Fruit fly (Drosophila melanogaster) whole organism, embryonic: Measurements from ENCODE around the gene CG16790.
A peak's percentile ranks its signal among the peaks of the same experiment; 100 is the strongest.

Source experiments
- Antp ChIP-seq: fragments of 200-800 bp; sonication (Bioruptor generic); optimal IDR thresholded peaks from 3 replicates; lab custom pipeline; 2016; ENCODE audit warnings: missing biosample characterization, missing genetic modification characterization
- Atf3 ChIP-seq: fragments of 200-800 bp; sonication (Bioruptor generic); optimal IDR thresholded peaks from 3 replicates; lab custom pipeline; 2016; ENCODE audit warnings: missing biosample characterization, missing genetic modification characterization
- C15 ChIP-seq: fragments of 200-800 bp; sonication (Bioruptor generic); IDR thresholded peaks from 3 replicates; pipeline ENCODE4 v1.3.6; 2022; ENCODE audit warnings: missing biosample characterization, missing genetic modification characterization
- CG11247 ChIP-seq: fragments of 200-800 bp; sonication (Bioruptor generic); IDR thresholded peaks from 2 replicates; pipeline ENCODE4 v1.3.6; 2022; ENCODE audit warnings: missing biosample characterization, missing genetic modification characterization
- CG11723 ChIP-seq: fragments of 200-800 bp; sonication (Bioruptor generic); optimal IDR thresholded peaks from 2 replicates; lab custom pipeline; 2017; ENCODE audit warnings: missing biosample characterization, mild to moderate bottlenecking, missing genetic modification characterization
- CG12219 ChIP-seq: fragments of 200-800 bp; sonication (Bioruptor generic); optimal IDR thresholded peaks from 3 replicates; lab custom pipeline; 2018; ENCODE audit warnings: missing biosample characterization, mild to moderate bottlenecking, missing genetic modification characterization
- CG13296 ChIP-seq: fragments of 200-800 bp; sonication (Bioruptor generic); optimal IDR thresholded peaks from 3 replicates; lab custom pipeline; 2018; ENCODE audit warnings: missing biosample characterization, mild to moderate bottlenecking, missing genetic modification characterization
- CG13424 ChIP-seq: fragments of 200-800 bp; sonication (Bioruptor generic); optimal IDR thresholded peaks from 2 replicates; lab custom pipeline; 2019; ENCODE audit warnings: missing biosample characterization, mild to moderate bottlenecking, missing genetic modification characterization, moderate library complexity
- CG15011 ChIP-seq: fragments of 200-800 bp; sonication (Bioruptor generic); optimal IDR thresholded peaks from 3 replicates; lab custom pipeline; 2018; ENCODE audit warnings: missing biosample characterization, mild to moderate bottlenecking, missing genetic modification characterization
- CG15269 ChIP-seq: fragments of 200-800 bp; sonication (Bioruptor generic); optimal IDR thresholded peaks from 2 replicates; lab custom pipeline; 2018; ENCODE audit warnings: missing biosample characterization, mild to moderate bottlenecking, missing genetic modification characterization, moderate library complexity
- CG16863 ChIP-seq: fragments of 200-800 bp; sonication (Bioruptor generic); optimal IDR thresholded peaks from 3 replicates; lab custom pipeline; 2016; ENCODE audit warnings: missing biosample characterization, missing genetic modification characterization
- CG2199 ChIP-seq: fragments of 200-800 bp; sonication (Bioruptor generic); IDR thresholded peaks from 3 replicates; pipeline ENCODE4 v1.3.6; 2022; ENCODE audit warnings: missing biosample characterization, missing genetic modification characterization
- CG31365 ChIP-seq: fragments of 200-800 bp; sonication (Bioruptor generic); optimal IDR thresholded peaks from 2 replicates; lab custom pipeline; 2018; ENCODE audit warnings: missing biosample characterization, mild to moderate bottlenecking, missing genetic modification characterization
- CG33213 ChIP-seq: fragments of 200-800 bp; sonication (Bioruptor generic); optimal IDR thresholded peaks from 3 replicates; lab custom pipeline; 2016; ENCODE audit warnings: missing biosample characterization, missing genetic modification characterization
- CG34224 ChIP-seq: fragments of 200-800 bp; sonication (Bioruptor generic); IDR thresholded peaks from 3 replicates; pipeline ENCODE4 v1.3.6; 2022; ENCODE audit warnings: missing biosample characterization, missing genetic modification characterization; ENCODE audit not compliant: partially characterized antibody
- CG4282 ChIP-seq: fragments of 200-800 bp; sonication (Bioruptor generic); optimal IDR thresholded peaks from 2 replicates; lab custom pipeline; 2016; ENCODE audit warnings: missing biosample characterization, missing genetic modification characterization
- CG4360 ChIP-seq: fragments of 200-800 bp; sonication (Bioruptor generic); IDR thresholded peaks from 2 replicates; pipeline ENCODE4 v1.3.6; 2022; ENCODE audit warnings: missing biosample characterization, missing genetic modification characterization
- CG4854 ChIP-seq: fragments of 200-800 bp; sonication (Bioruptor generic); optimal IDR thresholded peaks from 2 replicates; lab custom pipeline; 2016; ENCODE audit warnings: missing biosample characterization, missing genetic modification characterization, inconsistent platforms
- CG6765 ChIP-seq: fragments of 200-800 bp; sonication (Bioruptor generic); optimal IDR thresholded peaks from 3 replicates; lab custom pipeline; 2017; ENCODE audit warnings: missing biosample characterization, mild to moderate bottlenecking, missing genetic modification characterization
- CG7786 ChIP-seq: fragments of 200-800 bp; sonication (Bioruptor generic); optimal IDR thresholded peaks from 2 replicates; lab custom pipeline; 2016; ENCODE audit warnings: missing biosample characterization, missing genetic modification characterization
- CG7928 ChIP-seq: fragments of 200-800 bp; sonication (Bioruptor generic); optimal IDR thresholded peaks from 2 replicates; lab custom pipeline; 2017; ENCODE audit warnings: missing biosample characterization, mild to moderate bottlenecking, missing genetic modification characterization
- CG8089 ChIP-seq: fragments of 200-800 bp; sonication (Bioruptor generic); optimal IDR thresholded peaks from 3 replicates; lab custom pipeline; 2016; ENCODE audit warnings: missing biosample characterization, missing genetic modification characterization
- CG8281 ChIP-seq: fragments of 200-800 bp; sonication (Bioruptor generic); optimal IDR thresholded peaks from 2 replicates; lab custom pipeline; 2018; ENCODE audit warnings: missing biosample characterization, mild to moderate bottlenecking, missing genetic modification characterization, moderate library complexity
- CG9727 ChIP-seq: fragments of 200-800 bp; sonication (Bioruptor generic); optimal IDR thresholded peaks from 3 replicates; lab custom pipeline; 2017; ENCODE audit warnings: missing biosample characterization, mild to moderate bottlenecking, missing genetic modification characterization
- Dad ChIP-seq: fragments of 200-800 bp; sonication (Bioruptor generic); optimal IDR thresholded peaks from 3 replicates; lab custom pipeline; 2016; ENCODE audit warnings: missing biosample characterization, missing genetic modification characterization
- Elba2 ChIP-seq: fragments of 200-800 bp; sonication (Bioruptor generic); optimal IDR thresholded peaks from 3 replicates; lab custom pipeline; 2016; ENCODE audit warnings: missing biosample characterization, missing genetic modification characterization
- Ets97D ChIP-seq: fragments of 200-800 bp; sonication (Bioruptor generic); optimal IDR thresholded peaks from 3 replicates; lab custom pipeline; 2016; ENCODE audit warnings: missing biosample characterization, missing genetic modification characterization
- HLH4C ChIP-seq: fragments of 200-800 bp; sonication (Bioruptor generic); IDR thresholded peaks from 3 replicates; pipeline ENCODE4 v1.3.6; 2022; ENCODE audit warnings: missing biosample characterization, missing genetic modification characterization; ENCODE audit not compliant: partially characterized antibody
- Hey ChIP-seq: fragments of 200-800 bp; sonication (Bioruptor generic); optimal IDR thresholded peaks from 3 replicates; lab custom pipeline; 2018; ENCODE audit warnings: missing biosample characterization, mild to moderate bottlenecking, missing genetic modification characterization
- Hmx ChIP-seq: fragments of 200-800 bp; sonication (Bioruptor generic); optimal IDR thresholded peaks from 2 replicates; lab custom pipeline; 2016; ENCODE audit warnings: missing biosample characterization, missing genetic modification characterization
- Meics ChIP-seq: fragments of 200-800 bp; sonication (Bioruptor generic); optimal IDR thresholded peaks from 2 replicates; lab custom pipeline; 2017; ENCODE audit warnings: missing biosample characterization, mild to moderate bottlenecking, missing genetic modification characterization
- Nf-YA ChIP-seq: fragments of 200-800 bp; sonication (Bioruptor generic); IDR thresholded peaks from 2 replicates; pipeline ENCODE4 v1.3.6; 2022; ENCODE audit warnings: missing biosample characterization, missing genetic modification characterization
- Sry-δ ChIP-seq: fragments of 200-800 bp; sonication (Bioruptor generic); optimal IDR thresholded peaks from 2 replicates; lab custom pipeline; 2016; ENCODE audit warnings: missing biosample characterization, missing genetic modification characterization
- Tbp ChIP-seq: fragments of >200 bp; optimal IDR thresholded peaks from 2 replicates; lab custom pipeline; 2018; ENCODE audit warnings: missing biosample characterization, missing genetic modification characterization
- ac ChIP-seq: fragments of 200-800 bp; sonication (Bioruptor generic); optimal IDR thresholded peaks from 3 replicates; lab custom pipeline; 2017; ENCODE audit warnings: missing biosample characterization, mild to moderate bottlenecking, missing genetic modification characterization
- btn ChIP-seq: fragments of 200-800 bp; sonication (Bioruptor generic); optimal IDR thresholded peaks from 2 replicates; lab custom pipeline; 2016; ENCODE audit warnings: missing biosample characterization, missing genetic modification characterization
- chif ChIP-seq, 2 experiments: fragments of 200-800 bp; sonication (Bioruptor generic); optimal IDR thresholded peaks; 3 replicates each; lab custom pipeline; 2016; ENCODE audit warnings: missing biosample characterization in 2 of 2, missing genetic modification characterization in 2 of 2
- crp ChIP-seq, 2 experiments: fragments of 200-800 bp; sonication (Bioruptor generic); optimal IDR thresholded peaks; 2 replicates in 1 of 2; 3 replicates in 1 of 2; lab custom pipeline; 2017; ENCODE audit warnings: missing biosample characterization in 2 of 2, missing genetic modification characterization in 2 of 2, mild to moderate bottlenecking in 1 of 2, moderate library complexity in 1 of 2
- dimm ChIP-seq: fragments of 200-800 bp; sonication (Bioruptor generic); IDR thresholded peaks from 2 replicates; pipeline ENCODE4 v1.3.6; 2022; ENCODE audit warnings: missing biosample characterization, missing genetic modification characterization
- gsb ChIP-seq: fragments of 200-800 bp; sonication (Bioruptor generic); IDR thresholded peaks from 2 replicates; pipeline ENCODE4 v1.3.6; 2022; ENCODE audit warnings: missing biosample characterization, missing genetic modification characterization
- klu ChIP-seq: fragments of 200-800 bp; sonication (Bioruptor generic); IDR thresholded peaks from 2 replicates; pipeline ENCODE4 v1.3.6; 2022; ENCODE audit warnings: missing biosample characterization, missing genetic modification characterization
- knrl ChIP-seq: fragments of 200-800 bp; sonication (Bioruptor generic); IDR thresholded peaks from 3 replicates; pipeline ENCODE4 v1.3.6; 2022; ENCODE audit warnings: missing biosample characterization, missing genetic modification characterization; ENCODE audit not compliant: partially characterized antibody
- lmd ChIP-seq: fragments of 200-800 bp; sonication (Bioruptor generic); IDR thresholded peaks from 2 replicates; pipeline ENCODE4 v1.3.6; 2022; ENCODE audit warnings: missing biosample characterization, missing genetic modification characterization
- lov ChIP-seq, 2 experiments: fragments of 200-800 bp in 1 of 2; fragments of >200 bp in 1 of 2; sonication (Bioruptor generic) in 1 of 2; IDR thresholded peaks in 1 of 2; optimal IDR thresholded peaks in 1 of 2; 2 replicates in 1 of 2; 3 replicates in 1 of 2; pipeline versions ENCODE4 v1.3.6 to Lab custom; 2017 to 2022; ENCODE audit warnings: missing biosample characterization in 1 of 2, missing genetic modification characterization in 1 of 2
- odd ChIP-seq: fragments of 200-800 bp; sonication (Bioruptor generic); optimal IDR thresholded peaks from 2 replicates; lab custom pipeline; 2017; ENCODE audit warnings: missing biosample characterization, mild to moderate bottlenecking, missing genetic modification characterization
- peb ChIP-seq: fragments of 200-800 bp; sonication (Bioruptor generic); IDR thresholded peaks from 2 replicates; pipeline ENCODE4 v1.3.6; 2022; ENCODE audit warnings: missing biosample characterization, missing genetic modification characterization
- repo ChIP-seq: fragments of 200-800 bp; sonication (Bioruptor generic); optimal IDR thresholded peaks from 2 replicates; lab custom pipeline; 2016; ENCODE audit warnings: missing biosample characterization, missing genetic modification characterization
- schlank ChIP-seq: fragments of 200-800 bp; sonication (Bioruptor generic); optimal IDR thresholded peaks from 2 replicates; lab custom pipeline; 2018; ENCODE audit warnings: missing biosample characterization, mild to moderate bottlenecking, missing genetic modification characterization
- tap ChIP-seq: fragments of 200-800 bp; optimal IDR thresholded peaks from 3 replicates; lab custom pipeline; 2019; ENCODE audit warnings: missing biosample characterization, mild to moderate bottlenecking, missing genetic modification characterization, moderate library complexity
- trh ChIP-seq: fragments of 200-800 bp; sonication (Bioruptor generic); optimal IDR thresholded peaks from 2 replicates; lab custom pipeline; 2016; ENCODE audit warnings: missing biosample characterization, missing genetic modification characterization

Gene CG16790

DNA sequence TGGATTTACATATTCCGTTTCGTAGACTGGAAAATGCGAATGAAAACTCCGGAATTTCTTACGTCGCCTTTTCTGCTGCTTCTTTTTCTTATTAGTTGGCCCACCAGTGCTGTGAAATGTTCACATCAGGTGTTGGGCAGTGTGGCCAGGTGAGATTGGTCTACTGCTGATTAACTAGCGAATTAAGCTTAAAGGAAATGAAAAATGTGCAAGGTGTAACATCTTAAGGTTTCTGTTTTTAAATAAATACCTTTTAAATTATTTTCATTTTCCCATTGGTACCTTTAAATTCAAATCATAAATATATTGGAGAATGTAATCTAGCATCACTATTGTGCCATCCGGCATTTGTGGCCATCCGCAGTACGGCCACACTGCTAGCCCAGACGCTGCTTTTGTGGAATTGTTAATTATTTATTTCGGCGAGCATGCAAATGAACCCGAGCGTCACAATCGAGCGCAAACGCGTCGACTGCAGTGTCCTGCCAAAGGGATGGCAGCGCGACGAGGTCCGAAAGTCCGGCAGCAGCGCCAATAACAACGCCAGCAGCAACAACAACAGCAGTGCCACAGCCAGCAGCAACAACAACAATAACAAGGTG is 10.5 kb downstream of the CG16790 start, which contains the start of the genes AP-1mu and MBD-like (continued):
- TF ChIP-seq lov (optimal IDR thresholded peaks at IDR 0.05; lab: Kevin White, UChicago) (no peak), lov (GFP tag; IDR thresholded peaks at IDR 0.05; lab: Robert Waterston, UW) (no peak), CG2199 (GFP tag; lab: Robert Waterston, UW) (no peak), Elba2 (GFP tag; lab: Kevin White, UChicago) (peak; percentile 99), CG8281 (tag; lab: Kevin White, UChicago) (no peak), chif (GFP tag; optimal IDR thresholded peaks at IDR 0.05; lab: Kevin White, UChicago) (peak; percentile 35 to 67), lmd (GFP tag; lab: Robert Waterston, UW) (peak; percentile 60; the same call in 1 of the 2 replicates), Meics (GFP tag; lab: Kevin White, UChicago) (peak; percentile 48), CG15269 (tag; lab: Kevin White, UChicago) (no peak), Hey (tag; lab: Kevin White, UChicago) (no peak), Antp (GFP tag; lab: Kevin White, UChicago) (peak; percentile 63), CG13424 (peak; percentile 69), CG33213 (GFP tag; lab: Kevin White, UChicago) (peak; percentile 53), CG9727 (peak; percentile 72), CG4282 (GFP tag; lab: Kevin White, UChicago) (no peak), klu (peak; percentile 41; the same call in 1 of the 2 replicates), Nf-YA (no peak), trh (no peak), Atf3 (GFP tag; lab: Kevin White, UChicago) (peak; percentile 65), gsb (GFP tag; lab: Robert Waterston, UW) (no peak), crp (GFP tag; optimal IDR thresholded peaks at IDR 0.05; lab: Kevin White, UChicago) (peak in 1 of 2 experiments; percentile 76), peb (GFP tag; lab: Robert Waterston, UW) (0 out of 2 replicates have a peak, but pooled peaks have one; percentile 41), CG11247 (GFP tag; lab: Robert Waterston, UW) (0 out of 2 replicates have a peak, but pooled peaks have one; percentile 47), CG31365 (tag; lab: Kevin White, UChicago) (no peak), dimm (GFP tag; lab: Robert Waterston, UW) (no peak), CG7786 (GFP tag; lab: Kevin White, UChicago) (peak; percentile 60), Sry-δ (GFP tag; lab: Kevin White, UChicago) (peak; percentile 65), schlank (tag; lab: Kevin White, UChicago) (no peak), CG34224 (peak; percentile 34; the same call in 1 of the 3 replicates), Tbp (no peak), CG12219 (GFP tag; lab: Kevin White, UChicago) (no peak), Hmx (GFP tag; lab: Kevin White, UChicago) (peak; percentile 27), CG16863 (GFP tag; lab: Kevin White, UChicago) (peak; percentile 45), CG11723 (GFP tag; lab: Kevin White, UChicago) (peak; percentile 15), Ets97D (peak; percentile 61), C15 (GFP tag; lab: Robert Waterston, UW) (no peak), CG6765 (GFP tag; lab: Kevin White, UChicago) (peak; percentile 33), Dad (GFP tag; lab: Kevin White, UChicago) (peak; percentile 49), HLH4C (no peak)

- no peak for TF ChIP-seq tap (tag; lab: Kevin White, UChicago)
- no peak for TF ChIP-seq CG15011
- TF ChIP-seq CG4854, result no peak
- peak; percentile 28 for TF ChIP-seq CG8089 (GFP tag; lab: Kevin White, UChicago)
- TF ChIP-seq repo (GFP tag; lab: Kevin White, UChicago), result no peak
- TF ChIP-seq schlank (tag; lab: Kevin White, UChicago), result no peak
- TF ChIP-seq CG4360, result no peak
- TF ChIP-seq ac (GFP tag; lab: Kevin White, UChicago), result no peak
- TF ChIP-seq CG7928, result no peak
- no peak for TF ChIP-seq btn (GFP tag; lab: Kevin White, UChicago)
- peak; percentile 48 for TF ChIP-seq odd (GFP tag; lab: Kevin White, UChicago)
- TF ChIP-seq CG13296 (GFP tag; lab: Kevin White, UChicago), result peak; percentile 59
- TF ChIP-seq knrl (GFP tag; lab: Robert Waterston, UW), result peak; percentile 69
Observed at dm6 chr3R:9555334-9555974, 14.6 kb downstream of the CG16790 start, which contains the start of the genes CG9386 and BckdhA. Gene CG9386, minus strand, starts transcription at chr3R:9555408. Gene BckdhA, plus strand, starts transcription at chr3R:9555785.
